Fruit fly (Drosophila melanogaster): ENCODE measurements around the gene nebu.

Gene nebu

dm6 chr3L:12831290-12831952, 11.5 kb downstream of the nebu start (continued):
- TF ChIP-seq crc (GFP tag; optimal IDR thresholded peaks at IDR 0.05) (peak; percentile 26), br (optimal IDR thresholded peaks at IDR 0.05) (no peak), bab2 (GFP tag; optimal IDR thresholded peaks at IDR 0.05) (peak; percentile 53), CG8944 (GFP tag; optimal IDR thresholded peaks at IDR 0.05) (peak; percentile 31), sens (GFP tag) (peak; percentile 81), Side (GFP tag; optimal IDR thresholded peaks at IDR 0.05) (peak; percentile 41), Deaf1 (tag; optimal IDR thresholded peaks at IDR 0.05) (no peak), GATAe (GFP tag; conservative IDR thresholded peaks at IDR 0.05) (no peak), mld (GFP tag; IDR thresholded peaks at IDR 0.05; ENCODE audit: partially characterized antibody) (no peak), CG3407 (GFP tag; optimal IDR thresholded peaks at IDR 0.05) (peak; percentile 1), CG3838 (GFP tag; optimal IDR thresholded peaks at IDR 0.05) (no peak), dmrt11E (tag; optimal IDR thresholded peaks at IDR 0.05) (peak; percentile 18), pnt (GFP tag; optimal IDR thresholded peaks at IDR 0.05) (peak; percentile 12), pita (GFP tag; optimal IDR thresholded peaks at IDR 0.05) (no peak), CG10462 (GFP tag; optimal IDR thresholded peaks at IDR 0.05) (no peak), Awh (GFP tag; IDR thresholded peaks at IDR 0.05) (peak; percentile 43; the same call in 1 of the 2 replicates), Ptx1 (GFP tag; IDR thresholded peaks at IDR 0.05) (peak; percentile 67), nmo (GFP tag; optimal IDR thresholded peaks at IDR 0.05) (peak; percentile 53), Hr51 (GFP tag; optimal IDR thresholded peaks at IDR 0.05) (peak in 1 of 2 experiments; percentile 79), dysf (GFP tag; IDR thresholded peaks at IDR 0.05) (peak; percentile 66; the same call in 2 of the 3 replicates), CG13424 (tag; optimal IDR thresholded peaks at IDR 0.05) (peak; percentile 45), Fer1 (GFP tag; optimal IDR thresholded peaks at IDR 0.05) (peak; percentile 29), hb (GFP tag; IDR thresholded peaks at IDR 0.05; ENCODE audit: partially characterized antibody) (no peak), CG1602 (GFP tag; optimal IDR thresholded peaks at IDR 0.05) (peak; percentile 34), fd3F (GFP tag; optimal IDR thresholded peaks at IDR 0.05) (peak; percentile 9), wor (GFP tag; IDR thresholded peaks at IDR 0.05) (0 out of 2 replicates have a peak, but pooled peaks have one; percentile 27), H15 (GFP tag; IDR thresholded peaks at IDR 0.05) (0 out of 3 replicates have a peak, but pooled peaks have one; percentile 42), CG1603 (tag; optimal IDR thresholded peaks at IDR 0.05) (peak; percentile 25), CG4730 (GFP tag; IDR thresholded peaks at IDR 0.05) (peak; percentile 16; the same call in 1 of the 2 replicates), ham (GFP tag; IDR thresholded peaks at IDR 0.05) (0 out of 2 replicates have a peak, but pooled peaks have one; percentile 26), CG14050 (GFP tag; IDR thresholded peaks at IDR 0.05) (0 out of 3 replicates have a peak, but pooled peaks have one; percentile 34), CG10565 (GFP tag; optimal IDR thresholded peaks at IDR 0.05) (no peak), Pdp1 (GFP tag; optimal IDR thresholded peaks at IDR 0.05) (peak in 1 of 2 experiments; percentile 27), Camta (GFP tag; optimal IDR thresholded peaks at IDR 0.05) (peak; percentile 12), Dfd (GFP tag; optimal IDR thresholded peaks at IDR 0.05) (no peak), sim (GFP tag; IDR thresholded peaks at IDR 0.05) (no peak), CG31224 (GFP tag; IDR thresholded peaks at IDR 0.05) (peak; percentile 22; the same call in 1 of the 2 replicates), fu2 (GFP tag; optimal IDR thresholded peaks at IDR 0.05) (peak; percentile 56), CG1792 (GFP tag; optimal IDR thresholded peaks at IDR 0.05) (no peak), CG8924 (tag; optimal IDR thresholded peaks at IDR 0.05) (peak; percentile 32), dm (GFP tag; optimal IDR thresholded peaks at IDR 0.05) (no peak), NC2β (GFP tag; optimal IDR thresholded peaks at IDR 0.05) (no peak), CG12155 (GFP tag; optimal IDR thresholded peaks at IDR 0.05) (peak; percentile 45), CG6654 (GFP tag; optimal IDR thresholded peaks at IDR 0.05) (peak; percentile 34), dmrt99B (tag; optimal IDR thresholded peaks at IDR 0.05) (peak; percentile 68), Dek (tag; optimal IDR thresholded peaks at IDR 0.05) (peak; percentile 25), Drgx (GFP tag; IDR thresholded peaks at IDR 0.05) (peak; percentile 70), CG6813 (GFP tag; optimal IDR thresholded peaks at IDR 0.05) (no peak), tll (GFP tag; optimal IDR thresholded peaks at IDR 0.05) (no peak), CG32532 (GFP tag; IDR thresholded peaks at IDR 0.05) (peak; percentile 61; the same call in 1 of the 2 replicates)
